Worm (Caenorhabditis elegans) whole organism, early embryonic: ENCODE measurements around the gene spr-3.

ENCODE experiments used
- ama-1 ChIP-seq: fragments of 150-350 bp; optimal IDR thresholded peaks from 2 replicates; lab custom pipeline; 2014
- ceh-13 ChIP-seq: fragments of 200-800 bp; sonication (Bioruptor generic); optimal IDR thresholded peaks from 2 replicates; lab custom pipeline; 2018; ENCODE audit warnings: mild to moderate bottlenecking, missing genetic modification characterization, missing compliant biosample characterization
- ceh-36 ChIP-seq: sonication (generic microtip); optimal IDR thresholded peaks from 2 replicates; lab custom pipeline; 2016; ENCODE audit warnings: missing genetic modification characterization, inconsistent platforms, missing compliant biosample characterization
- flt-1 ChIP-seq: fragments of 200-800 bp; sonication (Bioruptor generic); IDR thresholded peaks from 2 replicates; pipeline ENCODE4 v1.3.6; 2022; ENCODE audit warnings: missing genetic modification characterization, missing compliant biosample characterization
- hmbx-1 ChIP-seq: sonication (generic microtip); optimal IDR thresholded peaks from 2 replicates; lab custom pipeline; 2016; ENCODE audit warnings: mild to moderate bottlenecking, missing genetic modification characterization, missing compliant biosample characterization
- scrt-1 ChIP-seq: fragments of 200-800 bp; sonication (Bioruptor generic); IDR thresholded peaks from 2 replicates; pipeline ENCODE4 v1.3.6; 2022; ENCODE audit warnings: missing genetic modification characterization, missing compliant biosample characterization
- tra-4 ChIP-seq: sonication (generic microtip); optimal IDR thresholded peaks from 2 replicates; lab custom pipeline; 2017; ENCODE audit warnings: missing genetic modification characterization, missing compliant biosample characterization

DNA sequence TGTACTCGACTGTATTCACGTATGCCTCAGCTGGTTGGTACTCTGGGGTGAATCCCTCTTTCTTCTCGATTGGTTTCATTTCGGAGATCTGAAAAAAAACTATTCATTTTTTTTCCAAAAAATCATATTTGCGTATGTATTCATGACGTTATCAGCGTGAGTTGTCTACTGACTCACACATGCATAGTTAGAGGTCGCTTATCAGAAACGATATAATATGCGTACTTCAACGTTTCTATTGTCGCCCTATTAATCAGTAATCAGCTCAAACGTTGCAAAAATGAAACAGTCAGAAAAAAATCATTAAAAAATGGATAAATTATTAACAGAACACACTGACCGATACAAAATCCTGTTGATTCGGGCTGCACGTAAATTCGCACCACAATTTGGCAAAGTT is 35.4 kb upstream of the spr-3 start:
- TF ChIP-seq hmbx-1 (no peak), ceh-13 (GFP tag; lab: Kevin White, UChicago) (no peak), ama-1 (lab: Kevin White, UChicago) (no peak), tra-4 (tag; lab: Kevin White, UChicago) (no peak), flt-1 (GFP tag; lab: Robert Waterston, UW) (no peak), ceh-36 (no peak), scrt-1 (GFP tag; lab: Robert Waterston, UW) (no peak)
